Fruit fly (Drosophila melanogaster) whole organism, adult: ENCODE measurements around the gene CG5181.

Source experiments
- CG11617 ChIP-seq: fragments of 200-800 bp; sonication (Bioruptor generic); optimal IDR thresholded peaks from 2 replicates; lab custom pipeline; 2017; ENCODE audit warnings: mild to moderate bottlenecking, missing biosample characterization, missing genetic modification reagents, missing genetic modification characterization
- CG12768 ChIP-seq: fragments of 200-800 bp; sonication (Bioruptor generic); optimal IDR thresholded peaks from 2 replicates; lab custom pipeline; 2017; ENCODE audit warnings: missing biosample characterization, missing genetic modification characterization, mild to moderate bottlenecking, moderate library complexity, missing genetic modification reagents
- CG1620 ChIP-seq: fragments of 200-800 bp; sonication (Bioruptor generic); optimal IDR thresholded peaks from 2 replicates; lab custom pipeline; 2016; ENCODE audit warnings: missing biosample characterization, missing genetic modification characterization
- CG33017 ChIP-seq: fragments of 200-800 bp; sonication (Bioruptor generic); optimal IDR thresholded peaks from 2 replicates; lab custom pipeline; 2018; ENCODE audit warnings: missing biosample characterization, mild to moderate bottlenecking, missing genetic modification characterization, moderate library complexity
- CG5204 ChIP-seq: fragments of 200-800 bp; sonication (Bioruptor generic); optimal IDR thresholded peaks from 2 replicates; lab custom pipeline; 2016; ENCODE audit warnings: missing biosample characterization, missing genetic modification characterization
- Hr96 ChIP-seq: fragments of 200-800 bp; sonication (Bioruptor generic); optimal IDR thresholded peaks from 2 replicates; lab custom pipeline; 2016; ENCODE audit warnings: missing biosample characterization, missing genetic modification characterization
- Mnt ChIP-seq: fragments of 200-800 bp; sonication (Bioruptor generic); optimal IDR thresholded peaks from 2 replicates; lab custom pipeline; 2016; ENCODE audit warnings: missing biosample characterization, mild to moderate bottlenecking, missing genetic modification characterization
- bab1 ChIP-seq: fragments of 200-800 bp; sonication (Bioruptor generic); optimal IDR thresholded peaks from 3 replicates; lab custom pipeline; 2019; ENCODE audit warnings: missing biosample characterization, mild to moderate bottlenecking, missing genetic modification characterization, moderate library complexity
- cnc ChIP-seq, 2 experiments: fragments of >200 bp; optimal IDR thresholded peaks; 2 replicates each; lab custom pipeline; 2017
- kay ChIP-seq: fragments of 200-800 bp; sonication (Bioruptor generic); peaks from one replicate; lab custom pipeline; 2016; ENCODE audit warnings: missing biosample characterization, missing genetic modification characterization, borderline replicate concordance
- tj ChIP-seq: fragments of 200-800 bp; sonication (Bioruptor generic); optimal IDR thresholded peaks from 3 replicates; lab custom pipeline; 2017; ENCODE audit warnings: missing biosample characterization, mild to moderate bottlenecking, missing genetic modification characterization, moderate library complexity

DNA sequence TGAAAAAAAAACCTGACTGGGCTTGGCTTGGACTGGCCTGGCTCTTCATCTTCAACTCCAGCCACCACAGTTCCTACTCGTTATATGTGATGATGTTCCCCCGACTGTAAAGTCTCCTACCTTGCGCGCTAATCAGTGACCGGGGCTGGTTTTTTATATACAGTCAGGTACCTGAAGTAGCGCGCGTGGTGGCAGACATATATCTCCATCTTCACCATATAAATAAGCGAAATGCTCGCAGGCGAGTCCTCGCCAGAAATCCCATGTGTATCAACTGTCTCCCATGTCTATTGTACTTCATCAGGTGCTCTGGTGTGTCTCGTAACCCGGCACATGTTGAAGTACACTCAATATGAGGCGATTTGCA, 16.1 kb upstream of the CG5181 start:
- TF ChIP-seq tj (GFP tag; lab: Kevin White, UChicago) (no peak), kay (GFP tag; lab: Kevin White, UChicago) (no peak), CG11617 (GFP tag; lab: Kevin White, UChicago) (no peak), cnc (optimal IDR thresholded peaks at IDR 0.05; lab: Kevin White, UChicago) (no peak), CG1620 (GFP tag; lab: Kevin White, UChicago) (no peak), Hr96 (GFP tag; lab: Kevin White, UChicago) (no peak), CG33017 (no peak), CG5204 (GFP tag; lab: Kevin White, UChicago) (no peak), Mnt (no peak), CG12768 (GFP tag; lab: Kevin White, UChicago) (no peak), bab1 (GFP tag; lab: Kevin White, UChicago) (no peak)
